Fruit fly (Drosophila melanogaster) whole organism, adult: ENCODE results near the gene sphe.

Experiments
- CG11617 ChIP-seq: fragments of 200-800 bp; sonication (Bioruptor generic); optimal IDR thresholded peaks from 2 replicates; lab custom pipeline; 2017; ENCODE audit warnings: mild to moderate bottlenecking, missing biosample characterization, missing genetic modification reagents, missing genetic modification characterization
- CG12768 ChIP-seq: fragments of 200-800 bp; sonication (Bioruptor generic); optimal IDR thresholded peaks from 2 replicates; lab custom pipeline; 2017; ENCODE audit warnings: missing biosample characterization, missing genetic modification characterization, mild to moderate bottlenecking, moderate library complexity, missing genetic modification reagents
- CG14711 ChIP-seq: fragments of 200-800 bp; sonication (Bioruptor generic); optimal IDR thresholded peaks from 2 replicates; lab custom pipeline; 2018; ENCODE audit warnings: missing biosample characterization, mild to moderate bottlenecking, missing genetic modification characterization, moderate library complexity
- CG1620 ChIP-seq: fragments of 200-800 bp; sonication (Bioruptor generic); optimal IDR thresholded peaks from 2 replicates; lab custom pipeline; 2016; ENCODE audit warnings: missing biosample characterization, missing genetic modification characterization
- CG33017 ChIP-seq: fragments of 200-800 bp; sonication (Bioruptor generic); optimal IDR thresholded peaks from 2 replicates; lab custom pipeline; 2018; ENCODE audit warnings: missing biosample characterization, mild to moderate bottlenecking, missing genetic modification characterization, moderate library complexity
- CG5204 ChIP-seq: fragments of 200-800 bp; sonication (Bioruptor generic); optimal IDR thresholded peaks from 2 replicates; lab custom pipeline; 2016; ENCODE audit warnings: missing biosample characterization, missing genetic modification characterization
- CG7045 ChIP-seq: fragments of 200-800 bp; sonication (Bioruptor generic); optimal IDR thresholded peaks from 2 replicates; lab custom pipeline; 2017; ENCODE audit warnings: missing biosample characterization, mild to moderate bottlenecking, missing genetic modification characterization
- CG7101 ChIP-seq: fragments of 200-800 bp; sonication (Bioruptor generic); optimal IDR thresholded peaks from 2 replicates; lab custom pipeline; 2018; ENCODE audit warnings: missing biosample characterization, mild to moderate bottlenecking, missing genetic modification characterization, moderate library complexity
- Clk ChIP-seq: fragments of 200-800 bp; sonication (Bioruptor generic); optimal IDR thresholded peaks from 2 replicates; lab custom pipeline; 2017; ENCODE audit warnings: missing biosample characterization, missing genetic modification characterization
- Crg-1 ChIP-seq: fragments of 200-800 bp; sonication (Bioruptor generic); optimal IDR thresholded peaks from 2 replicates; lab custom pipeline; 2016; ENCODE audit warnings: missing biosample characterization, missing genetic modification characterization
- Hr96 ChIP-seq: fragments of 200-800 bp; sonication (Bioruptor generic); optimal IDR thresholded peaks from 2 replicates; lab custom pipeline; 2016; ENCODE audit warnings: missing biosample characterization, missing genetic modification characterization
- Mnt ChIP-seq: fragments of 200-800 bp; sonication (Bioruptor generic); optimal IDR thresholded peaks from 2 replicates; lab custom pipeline; 2016; ENCODE audit warnings: missing biosample characterization, mild to moderate bottlenecking, missing genetic modification characterization
- bab1 ChIP-seq: fragments of 200-800 bp; sonication (Bioruptor generic); optimal IDR thresholded peaks from 3 replicates; lab custom pipeline; 2019; ENCODE audit warnings: missing biosample characterization, mild to moderate bottlenecking, missing genetic modification characterization, moderate library complexity
- cic ChIP-seq: fragments of 200-800 bp; sonication (Bioruptor generic); optimal IDR thresholded peaks from 2 replicates; lab custom pipeline; 2017; ENCODE audit warnings: missing biosample characterization, mild to moderate bottlenecking, missing genetic modification characterization, moderate library complexity
- cnc ChIP-seq, 2 experiments: fragments of >200 bp; optimal IDR thresholded peaks; 2 replicates each; lab custom pipeline; 2017
- kay ChIP-seq: fragments of 200-800 bp; sonication (Bioruptor generic); peaks from one replicate; lab custom pipeline; 2016; ENCODE audit warnings: missing biosample characterization, missing genetic modification characterization, borderline replicate concordance
- ovo ChIP-seq: fragments of 200-800 bp; sonication (Bioruptor generic); optimal IDR thresholded peaks from 2 replicates; lab custom pipeline; 2016; ENCODE audit warnings: missing biosample characterization, missing genetic modification characterization
- pad ChIP-seq: fragments of 200-800 bp; sonication (Bioruptor generic); optimal IDR thresholded peaks from 3 replicates; lab custom pipeline; 2017; ENCODE audit warnings: missing biosample characterization, missing genetic modification characterization, mild to moderate bottlenecking, moderate library complexity, missing genetic modification reagents
- tj ChIP-seq: fragments of 200-800 bp; sonication (Bioruptor generic); optimal IDR thresholded peaks from 3 replicates; lab custom pipeline; 2017; ENCODE audit warnings: missing biosample characterization, mild to moderate bottlenecking, missing genetic modification characterization, moderate library complexity
- toe ChIP-seq: fragments of 200-800 bp; sonication (Bioruptor generic); optimal IDR thresholded peaks from 2 replicates; lab custom pipeline; 2016; ENCODE audit warnings: missing biosample characterization, missing genetic modification characterization

The sphe gene

dm6 chrX:16676653-16677052 lies 25.1 kb downstream of the sphe start, which contains the start of gene CG13012:
TSS of gene CG13012 (minus strand) at chrX:16676753.
- TF ChIP-seq Clk: no peak
- no peak for TF ChIP-seq toe
- TF ChIP-seq kay (GFP tag; lab: Kevin White, UChicago): no peak
- TF ChIP-seq CG7101 (tag; lab: Kevin White, UChicago): no peak
- no peak for TF ChIP-seq Crg-1
- TF ChIP-seq CG7045 (GFP tag; lab: Kevin White, UChicago): no peak
- no peak for TF ChIP-seq pad (GFP tag; lab: Kevin White, UChicago)
- no peak for TF ChIP-seq cic (GFP tag; lab: Kevin White, UChicago)
- TF ChIP-seq CG33017 (tag; lab: Kevin White, UChicago): no peak
- no peak for TF ChIP-seq Mnt (GFP tag; lab: Kevin White, UChicago)
- TF ChIP-seq bab1: no peak
- no peak for TF ChIP-seq cnc (optimal IDR thresholded peaks at IDR 0.05; lab: Kevin White, UChicago)
- no peak for TF ChIP-seq CG11617 (GFP tag; lab: Kevin White, UChicago)
- no peak for TF ChIP-seq CG5204 (GFP tag; lab: Kevin White, UChicago)
- no peak for TF ChIP-seq Hr96 (GFP tag; lab: Kevin White, UChicago)

- no peak for TF ChIP-seq tj (GFP tag; lab: Kevin White, UChicago)
- TF ChIP-seq CG11617 (GFP tag; lab: Kevin White, UChicago): no peak
- TF ChIP-seq CG14711 (tag; lab: Kevin White, UChicago): no peak
- no peak for TF ChIP-seq Hr96 (GFP tag; lab: Kevin White, UChicago)
Measured at dm6 chrX:16674538-16674937, 27.2 kb downstream of the sphe start.

DNA sequence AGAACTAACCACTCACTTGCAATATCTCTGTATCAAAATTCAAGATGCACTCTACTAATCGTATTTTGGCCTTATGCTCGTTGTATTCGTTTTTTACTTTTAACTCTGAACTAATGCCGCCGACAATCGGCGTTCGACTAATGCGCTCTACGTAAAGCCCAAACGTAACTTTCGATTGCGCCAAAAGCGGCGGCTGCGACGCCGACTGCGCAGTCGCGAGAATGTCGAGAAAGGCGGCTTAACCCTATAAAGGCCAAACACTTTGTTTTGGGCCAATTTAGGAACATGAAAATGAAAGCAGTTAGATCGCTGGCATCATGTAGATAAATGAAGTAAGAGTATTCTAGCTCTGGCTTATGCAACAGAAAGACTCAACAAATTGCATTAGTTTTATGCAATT lies 28.9 kb downstream of the sphe start:
- TF ChIP-seq Crg-1 (no peak), Clk (no peak), pad (GFP tag; lab: Kevin White, UChicago) (no peak), cnc (optimal IDR thresholded peaks at IDR 0.05; lab: Kevin White, UChicago) (no peak), toe (no peak), Hr96 (GFP tag; lab: Kevin White, UChicago) (no peak), CG11617 (GFP tag; lab: Kevin White, UChicago) (no peak), CG33017 (tag; lab: Kevin White, UChicago) (no peak), CG5204 (GFP tag; lab: Kevin White, UChicago) (no peak), CG1620 (GFP tag; lab: Kevin White, UChicago) (no peak), bab1 (no peak), CG7101 (tag; lab: Kevin White, UChicago) (no peak), tj (GFP tag; lab: Kevin White, UChicago) (no peak), Mnt (GFP tag; lab: Kevin White, UChicago) (no peak), kay (GFP tag; lab: Kevin White, UChicago) (no peak), CG7045 (GFP tag; lab: Kevin White, UChicago) (no peak), CG12768 (GFP tag; lab: Kevin White, UChicago) (no peak), ovo (no peak)

- TF ChIP-seq bab1 (no peak), CG14711 (tag; lab: Kevin White, UChicago) (peak; percentile 39), pad (GFP tag; lab: Kevin White, UChicago) (peak; percentile 9)
Measured at dm6 chrX:16670691-16671481, 30.9 kb downstream of the sphe start.

- no peak for TF ChIP-seq CG7101 (tag; lab: Kevin White, UChicago)
- peak; percentile 28 for TF ChIP-seq kay (GFP tag; lab: Kevin White, UChicago)
- TF ChIP-seq CG14711 (tag; lab: Kevin White, UChicago): no peak
Measured at dm6 chrX:16670262-16670661, 31.5 kb downstream of the sphe start.

DNA sequence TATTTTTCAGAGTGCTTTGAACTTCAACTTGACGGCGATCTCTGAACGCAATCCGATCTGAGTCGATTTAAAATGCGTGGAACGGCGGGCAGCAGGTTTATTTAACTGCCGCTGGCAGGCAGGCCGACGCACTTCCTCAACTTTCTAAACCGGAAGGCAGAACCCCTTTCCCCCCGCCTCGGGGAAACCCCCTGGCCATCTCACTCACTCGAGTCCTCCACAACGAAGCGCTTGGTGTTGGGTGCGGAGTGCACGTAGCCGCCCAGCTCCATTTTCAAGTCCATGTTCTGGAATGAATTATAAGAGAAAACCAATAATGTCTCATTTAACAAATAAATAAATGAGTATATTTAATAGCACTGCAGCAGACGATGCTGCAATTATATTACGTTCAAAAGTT lies 31.9 kb downstream of the sphe start:
- TF ChIP-seq bab1 (no peak), toe (no peak), CG7045 (GFP tag; lab: Kevin White, UChicago) (no peak), pad (GFP tag; lab: Kevin White, UChicago) (no peak), ovo (no peak), tj (GFP tag; lab: Kevin White, UChicago) (no peak), CG11617 (GFP tag; lab: Kevin White, UChicago) (no peak), Mnt (GFP tag; lab: Kevin White, UChicago) (no peak), Hr96 (GFP tag; lab: Kevin White, UChicago) (no peak), Clk (no peak), CG7101 (tag; lab: Kevin White, UChicago) (no peak)

DNA sequence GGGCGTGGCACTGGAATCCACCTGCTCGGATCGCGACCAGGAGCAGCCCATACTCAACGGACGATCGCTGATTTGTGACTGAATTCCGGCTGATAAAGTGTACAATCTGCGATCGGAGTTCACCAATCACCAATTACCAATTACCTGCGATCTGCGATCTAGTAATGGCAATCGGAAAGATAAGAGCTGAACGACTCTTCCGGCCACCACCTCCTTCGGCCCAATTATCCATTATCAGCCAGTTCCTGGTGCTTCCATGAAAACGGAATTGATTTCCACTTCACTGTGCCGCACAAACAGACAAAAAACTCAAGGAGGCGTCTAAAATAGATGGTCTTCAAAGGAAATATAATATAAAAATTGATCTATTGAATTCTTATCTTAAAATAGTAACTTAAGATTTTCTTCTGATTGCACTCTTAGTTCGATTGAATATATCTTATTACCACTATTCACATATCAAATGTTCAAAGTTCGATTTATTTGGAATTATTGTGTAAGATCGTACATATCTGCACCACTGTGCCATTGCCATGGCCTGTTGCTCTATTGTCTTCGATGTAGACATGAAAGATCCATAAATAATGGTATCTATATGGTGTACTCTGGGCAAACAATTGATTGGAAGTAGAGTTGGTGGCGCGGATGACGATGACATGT lies 37.2 kb downstream of the sphe start, which contains the start of gene CG15865:
TSS of gene CG15865 (minus strand) at position 51 of the 660 bp plus-strand sequence.
- TF ChIP-seq Hr96 (GFP tag; lab: Kevin White, UChicago) (peak; percentile 3), CG14711 (tag; lab: Kevin White, UChicago) (no peak)
